Worm (Caenorhabditis elegans) whole organism, L4 larva: Measurements from ENCODE around the gene srh-38.

Source experiments
- ceh-32 ChIP-seq: sonication (generic microtip); optimal IDR thresholded peaks from 2 replicates; lab custom pipeline; 2016; ENCODE audit warnings: mild to moderate bottlenecking, missing genetic modification characterization, missing compliant biosample characterization; ENCODE audit not compliant: poor library complexity
- ceh-82 ChIP-seq: sonication (generic microtip); optimal IDR thresholded peaks from 2 replicates; lab custom pipeline; 2017; ENCODE audit warnings: missing biosample characterization, missing genetic modification characterization
- ces-1 ChIP-seq: fragments of 150-350 bp; sonication (generic microtip); optimal IDR thresholded peaks from 4 replicates; lab custom pipeline; 2014; ENCODE audit warnings: missing biosample characterization, missing genetic modification reagents, missing genetic modification characterization
- dpl-1 ChIP-seq: fragments of 150-350 bp; optimal IDR thresholded peaks from 2 replicates; lab custom pipeline; 2014; ENCODE audit warnings: missing biosample characterization, missing genetic modification reagents, missing genetic modification characterization
- hlh-11 ChIP-seq: fragments of 200-800 bp; sonication (Bioruptor generic); optimal IDR thresholded peaks from 2 replicates; lab custom pipeline; 2018; ENCODE audit warnings: mild to moderate bottlenecking, missing genetic modification characterization, missing compliant biosample characterization
- lin-39 ChIP-seq: fragments of 150-350 bp; optimal IDR thresholded peaks from 2 replicates; lab custom pipeline; 2014; ENCODE audit warnings: missing biosample characterization, missing genetic modification reagents, missing genetic modification characterization
- mep-1 ChIP-seq: fragments of 150-350 bp; sonication (generic microtip); optimal IDR thresholded peaks from 3 replicates; lab custom pipeline; 2014; ENCODE audit warnings: missing biosample characterization, missing genetic modification characterization
- nhr-237 ChIP-seq: sonication (generic microtip); optimal IDR thresholded peaks from 2 replicates; lab custom pipeline; 2017; ENCODE audit warnings: missing biosample characterization, missing genetic modification characterization
- nhr-76 ChIP-seq: fragments of 150-350 bp; optimal IDR thresholded peaks from 2 replicates; lab custom pipeline; 2014; ENCODE audit warnings: missing biosample characterization, missing genetic modification characterization
- set-16 ChIP-seq: fragments of 200-800 bp; sonication (Bioruptor generic); IDR thresholded peaks from 2 replicates; pipeline ENCODE4 v1.3.6; 2022; ENCODE audit warnings: missing genetic modification reagents, missing genetic modification characterization, missing compliant biosample characterization
- snpc-4 ChIP-seq: fragments of 150-350 bp; optimal IDR thresholded peaks from 2 replicates; lab custom pipeline; 2014; ENCODE audit warnings: missing biosample characterization, missing genetic modification characterization
- unc-62 ChIP-seq, 3 experiments: fragments of 150-350 bp in 1 of 3; sonication (generic microtip); optimal IDR thresholded peaks in 2 of 3; peaks in 1 of 3; 1 replicate in 1 of 3; 2 replicates in 2 of 3; lab custom pipeline; 2014 to 2017; ENCODE audit warnings: missing biosample characterization in 3 of 3, missing genetic modification characterization in 3 of 3, missing genetic modification reagents in 3 of 3, missing genotype in 1 of 3
- ztf-7 ChIP-seq: fragments of 150-350 bp; optimal IDR thresholded peaks from 2 replicates; lab custom pipeline; 2014; ENCODE audit warnings: missing biosample characterization, missing genetic modification characterization

DNA sequence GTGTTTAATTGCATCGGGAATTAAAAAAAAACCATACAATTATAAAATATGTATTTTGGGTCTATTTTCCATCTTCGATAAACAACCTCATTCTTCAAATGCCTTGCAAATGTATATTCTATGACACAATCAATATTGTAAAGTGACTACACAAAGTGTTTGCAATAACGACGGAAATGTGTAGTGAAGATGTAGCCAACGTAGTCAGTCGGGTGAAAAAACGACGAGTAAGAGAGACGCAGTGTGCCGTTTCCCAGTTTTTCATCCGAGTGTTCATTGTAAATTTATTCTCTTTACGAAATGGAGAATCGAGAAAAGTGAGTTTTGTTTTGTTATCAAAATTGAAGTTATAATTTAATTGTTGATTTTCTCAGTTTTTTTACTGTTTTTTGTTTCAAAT, 30.6 kb downstream of the srh-38 start, which contains the start of gene F37B4.15:
- TF ChIP-seq ztf-7 (no peak), unc-62 (GFP tag; optimal IDR thresholded peaks at IDR 0.05 in 1 of 2; lab: Kevin White, UChicago) (no peak), unc-62 (tag; optimal IDR thresholded peaks at IDR 0.05; lab: Kevin White, UChicago) (no peak), ceh-82 (no peak), ces-1 (no peak), set-16 (GFP tag; lab: Robert Waterston, UW) (no peak), ceh-32 (tag; lab: Kevin White, UChicago) (no peak), lin-39 (no peak), hlh-11 (no peak), mep-1 (tag; lab: Kevin White, UChicago) (no peak), nhr-76 (tag; lab: Kevin White, UChicago) (no peak), snpc-4 (tag; lab: Kevin White, UChicago) (no peak), nhr-237 (tag; lab: Kevin White, UChicago) (no peak), dpl-1 (GFP tag; lab: Kevin White, UChicago) (no peak)
